Worm (Caenorhabditis elegans): ENCODE results near the gene Y49E10.4.

The Y49E10.4 gene

DNA sequence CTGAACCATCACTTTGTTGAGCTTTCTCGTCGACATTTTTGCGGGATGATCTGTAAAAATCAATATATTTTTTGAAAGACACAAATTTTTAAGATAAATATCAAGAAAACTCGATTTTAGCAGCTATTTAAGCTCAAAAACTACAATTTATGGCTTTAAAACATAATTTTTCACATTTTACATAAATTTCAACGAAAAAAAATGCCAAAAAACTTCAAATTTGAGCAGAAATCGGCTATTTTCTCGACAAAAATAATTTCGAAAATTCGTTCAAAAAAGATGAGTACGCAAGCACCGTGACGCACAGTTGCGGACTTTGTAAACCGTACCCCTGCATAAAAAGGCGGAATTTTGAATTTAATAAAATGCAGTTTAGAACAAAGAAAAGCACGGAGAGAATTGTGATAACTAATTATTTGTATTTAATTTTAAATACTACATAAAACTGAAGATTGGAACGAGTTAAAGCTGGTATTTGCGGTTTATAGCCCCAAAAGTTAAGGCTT, 46.0 kb upstream of the Y49E10.4 start, which contains the start of gene snr-6 (continued):
- peak; percentile 49 for TF ChIP-seq sma-3 (GFP tag; optimal IDR thresholded peaks at IDR 0.05)

DNA sequence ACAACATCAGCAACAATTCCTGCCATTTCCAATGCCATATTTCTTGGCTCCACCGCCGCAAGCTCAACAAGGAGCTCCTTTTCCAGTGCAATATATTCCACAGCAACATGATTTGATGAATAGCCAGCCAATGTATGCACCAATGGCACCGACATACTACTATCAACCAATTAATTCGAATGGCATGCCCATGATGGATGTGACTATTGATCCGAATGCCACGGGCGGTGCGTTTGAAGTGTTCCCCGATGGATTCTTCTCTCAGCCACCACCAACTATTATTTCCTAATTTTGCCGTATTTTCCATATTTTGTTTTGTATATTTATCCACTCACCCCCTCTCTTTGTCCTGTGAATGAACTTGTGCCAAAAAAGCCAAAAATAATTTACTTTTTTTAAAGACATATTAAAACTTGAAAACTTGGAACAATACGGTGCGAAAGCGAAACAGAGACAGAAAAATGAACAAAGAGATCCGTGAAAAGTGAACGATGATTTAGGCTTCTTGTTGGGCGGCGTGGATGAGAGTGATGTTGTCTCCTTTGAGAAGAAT, 45.3 kb upstream of the Y49E10.4 start:
- no peak for TF ChIP-seq lin-39 (tag; optimal IDR thresholded peaks at IDR 0.05)
- TF ChIP-seq F13H6.1 (tag; optimal IDR thresholded peaks at IDR 0.05) = no peak
- no peak for TF ChIP-seq sem-4 (tag; optimal IDR thresholded peaks at IDR 0.05)
- TF ChIP-seq ama-1 (optimal IDR thresholded peaks at IDR 0.05) = no peak
- TF ChIP-seq unc-39 (tag; optimal IDR thresholded peaks at IDR 0.05) = no peak
- TF ChIP-seq nhr-77 (tag; optimal IDR thresholded peaks at IDR 0.05) = no peak
- no peak for TF ChIP-seq nhr-11 (tag; optimal IDR thresholded peaks at IDR 0.05)
- TF ChIP-seq nhr-21 (tag; optimal IDR thresholded peaks at IDR 0.05) = no peak
- TF ChIP-seq gmeb-1 (tag; optimal IDR thresholded peaks at IDR 0.05) = no peak
- TF ChIP-seq ceh-82 (tag; optimal IDR thresholded peaks at IDR 0.05) = no peak
- no peak for TF ChIP-seq ceh-16 (tag; optimal IDR thresholded peaks at IDR 0.05)
- no peak for TF ChIP-seq ztf-1 (GFP tag; conservative IDR thresholded peaks at IDR 0.05)

DNA sequence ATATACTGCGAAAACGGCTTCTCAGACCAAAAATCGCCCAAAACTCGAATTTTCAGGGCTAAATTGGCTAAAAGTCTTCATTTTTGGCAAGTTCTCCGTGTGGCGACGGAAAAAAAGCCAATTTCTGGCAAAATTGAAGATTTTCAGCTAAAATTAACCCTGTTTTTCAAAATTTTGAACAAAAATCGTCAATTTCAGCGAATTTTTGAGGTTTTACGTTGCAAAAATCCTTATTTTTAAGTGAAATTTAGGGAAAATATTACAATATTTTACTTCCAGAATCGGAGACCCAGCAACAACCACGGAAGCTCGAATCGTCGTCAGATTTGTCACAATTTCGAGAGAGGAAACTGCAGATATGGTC, 44.6 kb upstream of the Y49E10.4 start:
- TF ChIP-seq nhr-12 (tag; optimal IDR thresholded peaks at IDR 0.05) = no peak
- no peak for TF ChIP-seq ceh-16 (tag; optimal IDR thresholded peaks at IDR 0.05)
- TF ChIP-seq nhr-77 (tag; optimal IDR thresholded peaks at IDR 0.05) = no peak
- no peak for TF ChIP-seq egl-27 (tag; optimal IDR thresholded peaks at IDR 0.05)
- no peak for TF ChIP-seq gmeb-1 (tag; optimal IDR thresholded peaks at IDR 0.05)
- no peak for TF ChIP-seq nhr-11 (tag; optimal IDR thresholded peaks at IDR 0.05)
- TF ChIP-seq Y55F3AM.14 (GFP tag; optimal IDR thresholded peaks at IDR 0.05) = no peak
- TF ChIP-seq F13H6.1 (tag; optimal IDR thresholded peaks at IDR 0.05) = no peak
- TF ChIP-seq sma-3 (GFP tag; optimal IDR thresholded peaks at IDR 0.05) = no peak
- TF ChIP-seq ztf-11 (tag; optimal IDR thresholded peaks at IDR 0.05) = no peak

DNA sequence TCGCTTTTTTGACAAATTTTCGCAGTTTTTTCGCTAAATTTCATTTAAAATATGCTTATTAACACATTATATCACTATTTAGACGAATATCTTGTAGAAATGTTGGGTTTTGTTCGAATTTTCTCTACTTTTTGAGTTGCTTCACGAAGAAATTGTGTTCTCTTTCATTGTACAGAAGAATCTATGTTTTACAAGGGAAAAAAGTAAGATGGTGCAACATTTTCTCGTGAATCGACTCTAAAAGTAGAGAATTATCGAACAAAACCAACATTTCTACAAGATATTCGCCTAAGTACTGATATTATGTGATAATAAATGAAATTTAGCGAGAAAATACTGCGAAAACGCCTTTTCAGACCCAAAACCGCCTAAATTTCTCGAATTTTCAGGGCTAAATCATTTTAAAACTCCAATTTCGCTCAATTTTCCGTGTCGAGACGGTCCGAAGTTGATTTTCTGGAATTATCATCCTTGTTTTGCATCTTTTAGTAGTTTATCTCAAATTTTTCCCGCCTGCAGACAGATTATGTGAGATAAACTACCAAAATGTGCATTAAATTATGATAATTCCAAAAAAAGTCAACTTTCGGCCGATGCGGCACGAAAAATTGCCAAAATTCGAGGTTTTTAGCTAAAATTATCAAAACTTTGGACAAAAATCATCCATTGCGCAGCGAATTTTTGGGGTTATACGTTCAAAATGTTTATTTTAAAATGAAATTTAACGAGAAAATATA, 44.1 kb upstream of the Y49E10.4 start:
- TF ChIP-seq nhr-129 (tag; optimal IDR thresholded peaks at IDR 0.05) (no peak), C34F6.9 (tag; optimal IDR thresholded peaks at IDR 0.05) (no peak), mbf-1 (tag; optimal IDR thresholded peaks at IDR 0.05) (no peak), blmp-1 (tag; optimal IDR thresholded peaks at IDR 0.05; ENCODE audit: insufficient read depth) (peak; percentile 20), nhr-23 (tag; optimal IDR thresholded peaks at IDR 0.05) (no peak), ama-1 (optimal IDR thresholded peaks at IDR 0.05) (no peak), nhr-77 (tag; optimal IDR thresholded peaks at IDR 0.05) (no peak), nhr-25 (tag; optimal IDR thresholded peaks at IDR 0.05) (peak; percentile 89), F13H6.1 (tag; optimal IDR thresholded peaks at IDR 0.05) (no peak), fos-1 (tag; optimal IDR thresholded peaks at IDR 0.05) (no peak), lsy-2 (tag; optimal IDR thresholded peaks at IDR 0.05) (no peak), nhr-21 (tag; optimal IDR thresholded peaks at IDR 0.05) (no peak), R02D3.7 (tag; optimal IDR thresholded peaks at IDR 0.05) (no peak), mab-5 (tag; optimal IDR thresholded peaks at IDR 0.05) (no peak)

DNA sequence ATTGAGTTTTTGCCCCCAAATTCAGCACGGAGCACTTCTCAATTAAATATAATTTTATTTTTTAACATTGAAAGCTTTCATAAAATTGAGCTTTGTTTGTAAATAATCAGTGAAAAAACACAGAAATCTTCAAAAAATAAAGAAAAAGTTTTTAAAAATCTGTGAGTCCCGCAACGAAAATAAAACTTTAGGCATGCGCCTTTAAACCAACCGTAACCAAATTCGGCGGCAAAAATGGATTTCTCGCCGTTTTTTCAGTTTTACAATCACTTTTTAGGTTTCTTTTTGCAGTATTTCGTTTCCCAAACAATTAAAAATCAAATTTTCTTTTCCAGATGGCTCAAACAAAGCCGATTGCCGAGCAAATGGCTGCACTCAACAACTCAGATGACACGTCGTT, 42.9 kb upstream of the Y49E10.4 start, which contains the start of gene pie-1:
TSS of gene pie-1 (plus strand) at position 336 of the 400 bp plus-strand sequence.
- TF ChIP-seq ceh-16 (tag; optimal IDR thresholded peaks at IDR 0.05) = no peak
- no peak for TF ChIP-seq sem-4 (tag; optimal IDR thresholded peaks at IDR 0.05)

ce11 chrIII:12425846-12426405, 42.3 kb upstream of the Y49E10.4 start:
- TF ChIP-seq nhr-25 (tag; optimal IDR thresholded peaks at IDR 0.05) (peak; percentile 52), sem-4 (tag; optimal IDR thresholded peaks at IDR 0.05) (no peak), mab-5 (tag; optimal IDR thresholded peaks at IDR 0.05) (peak; percentile 17), nhr-12 (tag; optimal IDR thresholded peaks at IDR 0.05) (peak; percentile 81)

ce11 chrIII:12424663-12425062, 41.1 kb upstream of the Y49E10.4 start:
- TF ChIP-seq nhr-6 (tag; optimal IDR thresholded peaks at IDR 0.05) (no peak), ztf-4 (tag; optimal IDR thresholded peaks at IDR 0.05) (no peak), nhr-237 (tag; optimal IDR thresholded peaks at IDR 0.05) (no peak), lin-39 (tag; optimal IDR thresholded peaks at IDR 0.05) (no peak), unc-62 (GFP tag; optimal IDR thresholded peaks at IDR 0.05) (no peak), nhr-25 (tag; optimal IDR thresholded peaks at IDR 0.05) (peak; percentile 94), ama-1 (optimal IDR thresholded peaks at IDR 0.05) (no peak), elt-1 (tag; optimal IDR thresholded peaks at IDR 0.05) (no peak)
